Fruit fly (Drosophila melanogaster) whole organism, prepupa: ENCODE measurements around the gene Ets21C.

Source experiments
- Blimp-1 ChIP-seq: fragments of 200-800 bp; sonication (Bioruptor generic); optimal IDR thresholded peaks from 3 replicates; lab custom pipeline; 2017; ENCODE audit warnings: missing biosample characterization, missing genetic modification characterization, mild to moderate bottlenecking, moderate library complexity, missing genetic modification reagents
- CG10631 ChIP-seq: fragments of 200-800 bp; sonication (Bioruptor generic); optimal IDR thresholded peaks from 2 replicates; lab custom pipeline; 2016; ENCODE audit warnings: missing biosample characterization, missing genetic modification characterization
- CG10669 ChIP-seq: fragments of 200-800 bp; sonication (Bioruptor generic); optimal IDR thresholded peaks from 3 replicates; lab custom pipeline; 2018; ENCODE audit warnings: missing biosample characterization, mild to moderate bottlenecking, missing genetic modification characterization, moderate library complexity
- CG11762 ChIP-seq: fragments of 200-800 bp; sonication (Bioruptor generic); optimal IDR thresholded peaks from 3 replicates; lab custom pipeline; 2016; ENCODE audit warnings: missing biosample characterization, missing genetic modification characterization; ENCODE audit not compliant: insufficient read depth
- CG11902 ChIP-seq: fragments of 200-800 bp; sonication (Bioruptor generic); optimal IDR thresholded peaks from 3 replicates; lab custom pipeline; 2016; ENCODE audit warnings: missing biosample characterization, missing genetic modification characterization
- CG15336 ChIP-seq: fragments of 200-800 bp; sonication (Bioruptor generic); IDR thresholded peaks from 2 replicates; pipeline ENCODE4 v1.3.6; 2022; ENCODE audit warnings: missing biosample characterization, missing genetic modification characterization
- CG1621 ChIP-seq: fragments of 200-800 bp; sonication (Bioruptor generic); optimal IDR thresholded peaks from 3 replicates; lab custom pipeline; 2018; ENCODE audit warnings: missing biosample characterization, mild to moderate bottlenecking, missing genetic modification characterization
- CG16779 ChIP-seq: fragments of 200-800 bp; sonication (Bioruptor generic); optimal IDR thresholded peaks from 3 replicates; lab custom pipeline; 2017; ENCODE audit warnings: missing biosample characterization, mild to moderate bottlenecking, missing genetic modification characterization
- CG3032 ChIP-seq: fragments of 200-800 bp; optimal IDR thresholded peaks from 2 replicates; lab custom pipeline; 2019; ENCODE audit warnings: missing biosample characterization, mild to moderate bottlenecking, missing genetic modification characterization, moderate library complexity
- CG31627 ChIP-seq: fragments of 200-800 bp; sonication (Bioruptor generic); optimal IDR thresholded peaks from 3 replicates; lab custom pipeline; 2016; ENCODE audit warnings: missing biosample characterization, missing genetic modification characterization
- CG6163 ChIP-seq: fragments of 200-800 bp; sonication (Bioruptor generic); IDR thresholded peaks from 3 replicates; pipeline ENCODE4 v1.3.6; 2022; ENCODE audit warnings: missing biosample characterization, missing genetic modification characterization
- CG6276 ChIP-seq: fragments of 200-800 bp; sonication (Bioruptor generic); optimal IDR thresholded peaks from 2 replicates; lab custom pipeline; 2017; ENCODE audit warnings: missing biosample characterization, mild to moderate bottlenecking, missing genetic modification characterization
- CG6808 ChIP-seq: fragments of 200-800 bp; sonication (Bioruptor generic); optimal IDR thresholded peaks from 3 replicates; lab custom pipeline; 2017; ENCODE audit warnings: missing biosample characterization, missing genetic modification characterization, mild to moderate bottlenecking, moderate library complexity, missing genetic modification reagents
- CG6854 ChIP-seq: fragments of 200-800 bp; sonication (Bioruptor generic); optimal IDR thresholded peaks from 2 replicates; lab custom pipeline; 2017; ENCODE audit warnings: missing biosample characterization, mild to moderate bottlenecking, missing genetic modification characterization
- CG8119 ChIP-seq: fragments of 200-800 bp; sonication (Bioruptor generic); IDR thresholded peaks from 3 replicates; pipeline ENCODE4 v1.3.6; 2022; ENCODE audit warnings: missing biosample characterization, missing genetic modification characterization
- CG8319 ChIP-seq: fragments of 200-800 bp; sonication (Bioruptor generic); optimal IDR thresholded peaks from 3 replicates; lab custom pipeline; 2016; ENCODE audit warnings: missing biosample characterization, missing genetic modification characterization
- Eip75B ChIP-seq: fragments of 200-800 bp; sonication (Bioruptor generic); optimal IDR thresholded peaks from 3 replicates; lab custom pipeline; 2016; ENCODE audit warnings: missing biosample characterization, missing genetic modification characterization
- Eip78C ChIP-seq: fragments of 200-800 bp; sonication (Bioruptor generic); peaks from one replicate; lab custom pipeline; 2016; ENCODE audit warnings: missing biosample characterization, missing genetic modification characterization
- Eip93F ChIP-seq: fragments of 200-800 bp; sonication (Bioruptor generic); optimal IDR thresholded peaks from 2 replicates; lab custom pipeline; 2016; ENCODE audit warnings: missing biosample characterization, mild to moderate bottlenecking, missing genetic modification characterization
- Hr38 ChIP-seq: sonication (Bioruptor generic); optimal IDR thresholded peaks from 2 replicates; lab custom pipeline; 2016; ENCODE audit warnings: missing biosample characterization, missing genetic modification characterization
- Met ChIP-seq: fragments of 200-800 bp; sonication (Bioruptor generic); optimal IDR thresholded peaks from 3 replicates; lab custom pipeline; 2016; ENCODE audit warnings: missing biosample characterization, missing genetic modification characterization
- OdsH ChIP-seq: fragments of 200-800 bp; sonication (Bioruptor generic); optimal IDR thresholded peaks from 3 replicates; lab custom pipeline; 2016; ENCODE audit warnings: missing biosample characterization, missing genetic modification characterization
- Smox ChIP-seq: fragments of 200-800 bp; sonication (Bioruptor generic); optimal IDR thresholded peaks from 3 replicates; lab custom pipeline; 2016; ENCODE audit warnings: missing biosample characterization, missing genetic modification characterization
- Sox14 ChIP-seq: fragments of 200-800 bp; sonication (Bioruptor generic); optimal IDR thresholded peaks from 3 replicates; lab custom pipeline; 2016; ENCODE audit warnings: missing biosample characterization, missing genetic modification characterization
- Sox15 ChIP-seq: fragments of 200-800 bp; sonication (Bioruptor generic); optimal IDR thresholded peaks from 3 replicates; lab custom pipeline; 2016; ENCODE audit warnings: missing biosample characterization, missing genetic modification characterization
- achi ChIP-seq: fragments of 200-800 bp; sonication (Bioruptor generic); optimal IDR thresholded peaks from 3 replicates; lab custom pipeline; 2016; ENCODE audit warnings: missing biosample characterization, missing genetic modification characterization
- acj6 ChIP-seq: fragments of 200-800 bp; sonication (Bioruptor generic); optimal IDR thresholded peaks from 3 replicates; lab custom pipeline; 2016; ENCODE audit warnings: missing biosample characterization, missing genetic modification characterization
- cyc ChIP-seq: fragments of 200-800 bp; sonication (Bioruptor generic); optimal IDR thresholded peaks from 3 replicates; lab custom pipeline; 2016; ENCODE audit warnings: missing biosample characterization, missing genetic modification characterization
- dsx ChIP-seq: fragments of 200-800 bp; optimal IDR thresholded peaks from 3 replicates; lab custom pipeline; 2019; ENCODE audit warnings: missing biosample characterization, mild to moderate bottlenecking, missing genetic modification characterization, moderate library complexity; ENCODE audit not compliant: poor library complexity, severe bottlenecking
- eg ChIP-seq: fragments of 200-800 bp; sonication (Bioruptor generic); IDR thresholded peaks from 3 replicates; pipeline ENCODE4 v1.3.6; 2022; ENCODE audit warnings: missing biosample characterization, missing genetic modification characterization
- esn ChIP-seq: fragments of 200-800 bp; sonication (Bioruptor generic); optimal IDR thresholded peaks from 2 replicates; lab custom pipeline; 2016; ENCODE audit warnings: missing biosample characterization, mild to moderate bottlenecking, missing genetic modification characterization, moderate library complexity
- fd59A ChIP-seq: fragments of 200-800 bp; sonication (Bioruptor generic); optimal IDR thresholded peaks from 2 replicates; lab custom pipeline; 2017; ENCODE audit warnings: missing biosample characterization, mild to moderate bottlenecking, missing genetic modification characterization, missing genetic modification reagents
- fd85E ChIP-seq: fragments of 200-800 bp; sonication (Bioruptor generic); optimal IDR thresholded peaks from 3 replicates; lab custom pipeline; 2016; ENCODE audit warnings: missing biosample characterization, missing genetic modification characterization
- fkh ChIP-seq: fragments of 200-800 bp; sonication (Bioruptor generic); optimal IDR thresholded peaks from 3 replicates; lab custom pipeline; 2017; ENCODE audit warnings: missing biosample characterization, mild to moderate bottlenecking, missing genetic modification characterization, moderate library complexity
- lz ChIP-seq: fragments of 200-800 bp; sonication (Bioruptor generic); optimal IDR thresholded peaks from 3 replicates; lab custom pipeline; 2016; ENCODE audit warnings: missing biosample characterization, missing genetic modification characterization
- net ChIP-seq: fragments of 200-800 bp; sonication (Bioruptor generic); optimal IDR thresholded peaks from 3 replicates; lab custom pipeline; 2016; ENCODE audit warnings: missing biosample characterization, missing genetic modification characterization
- pdm3 ChIP-seq: fragments of 200-800 bp; sonication (Bioruptor generic); optimal IDR thresholded peaks from 3 replicates; lab custom pipeline; 2016; ENCODE audit warnings: missing biosample characterization, missing genetic modification characterization
- ss ChIP-seq, 2 experiments: fragments of 200-800 bp; sonication (Bioruptor generic); optimal IDR thresholded peaks; 2 replicates in 1 of 2; 3 replicates in 1 of 2; lab custom pipeline; 2017 to 2018; ENCODE audit warnings: mild to moderate bottlenecking in 2 of 2, missing biosample characterization in 2 of 2, missing genetic modification characterization in 2 of 2, moderate library complexity in 1 of 2
- svp ChIP-seq: fragments of 200-800 bp; sonication (Bioruptor generic); peaks from one replicate; lab custom pipeline; 2016; ENCODE audit warnings: missing biosample characterization, missing genetic modification characterization
- topi ChIP-seq: fragments of 200-800 bp; sonication (Bioruptor generic); optimal IDR thresholded peaks from 3 replicates; lab custom pipeline; 2016; ENCODE audit warnings: missing biosample characterization, missing genetic modification characterization
- vri ChIP-seq: fragments of 200-800 bp; sonication (Bioruptor generic); optimal IDR thresholded peaks from 3 replicates; lab custom pipeline; 2016; ENCODE audit warnings: missing biosample characterization, mild to moderate bottlenecking, missing genetic modification characterization

Ets21C gene

DNA sequence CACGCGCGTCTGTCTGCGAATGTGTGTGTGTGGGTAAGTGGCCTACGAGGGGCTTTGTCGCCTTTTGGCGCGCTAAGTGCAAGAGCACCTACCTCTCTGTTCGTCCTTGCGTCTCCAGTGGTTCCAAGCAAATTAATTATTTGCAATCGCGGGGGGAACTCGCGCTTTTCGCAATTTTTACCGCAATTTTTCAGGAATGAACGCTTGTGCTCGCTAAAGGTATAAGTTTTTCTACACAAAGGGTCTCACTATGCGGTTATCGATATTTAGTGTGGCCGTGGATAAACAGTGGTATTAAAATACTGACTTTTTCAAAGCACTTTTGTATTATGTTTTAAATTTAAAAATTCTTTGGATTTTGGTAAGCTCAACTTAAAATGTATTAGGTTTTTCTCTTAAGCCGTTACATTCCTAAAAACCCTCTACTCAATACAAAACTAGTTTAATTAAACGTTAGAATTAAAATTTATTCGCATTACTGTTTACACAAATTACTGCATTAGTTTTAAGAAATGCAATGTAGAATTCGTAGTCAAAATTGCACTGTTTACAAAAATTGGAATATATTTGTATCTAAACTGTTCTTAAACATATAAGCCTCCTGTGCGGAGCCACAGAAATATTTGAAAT, 10.3 kb downstream of the Ets21C start, which contains the start of gene lwr:
Gene lwr (minus strand): TSS at position 243 of the 630 bp plus-strand sequence.
- TF ChIP-seq fd85E (GFP tag; lab: Kevin White, UChicago), result no peak
- TF ChIP-seq Eip78C (GFP tag; lab: Kevin White, UChicago), result peak; percentile 63
- TF ChIP-seq CG3032 (tag; lab: Kevin White, UChicago), result peak; percentile 1
- peak; percentile 34 for TF ChIP-seq Sox14 (GFP tag; lab: Kevin White, UChicago)
- TF ChIP-seq, all 60 proteins: peak for 3

DNA sequence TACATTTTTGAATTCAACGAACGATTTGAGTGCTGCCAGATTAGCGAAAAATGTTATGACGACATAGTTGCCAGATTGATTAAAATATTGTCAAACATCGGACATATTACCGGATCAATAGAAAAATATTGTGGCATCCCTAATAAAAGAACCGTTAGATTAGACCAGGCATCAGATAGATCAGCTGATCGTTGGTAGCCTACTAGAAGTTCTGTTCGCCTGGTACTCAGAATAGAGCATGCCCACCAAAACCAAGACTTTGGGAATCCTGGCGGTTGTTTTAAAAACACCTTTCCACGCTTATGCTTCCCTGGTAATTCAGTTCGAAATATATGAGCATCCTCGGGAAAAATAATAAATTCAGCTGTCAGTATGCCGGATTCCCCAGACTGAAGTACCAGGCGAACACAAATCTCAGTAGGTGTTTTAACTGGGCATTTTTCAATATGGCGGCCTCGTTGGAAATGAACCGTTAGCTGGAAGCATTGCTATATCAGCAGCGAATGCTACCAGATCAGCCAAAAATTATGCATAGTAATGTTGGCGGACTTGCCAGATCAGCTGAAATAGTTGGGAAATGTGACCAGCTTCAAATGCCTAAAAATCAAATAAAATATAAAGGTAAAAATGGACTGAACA, 12.0 kb downstream of the Ets21C start:
- TF ChIP-seq CG1621 (tag; lab: Kevin White, UChicago), result peak; percentile 41
- peak; percentile 16 for TF ChIP-seq Smox (GFP tag; lab: Kevin White, UChicago)
- peak; percentile 74 for TF ChIP-seq Eip78C (GFP tag; lab: Kevin White, UChicago)
- TF ChIP-seq svp, result peak; percentile 33
- TF ChIP-seq ss (GFP tag; optimal IDR thresholded peaks at IDR 0.05; lab: Kevin White, UChicago), result peak in 1 of 2 experiments; percentile 6
- peak; percentile 19 for TF ChIP-seq Sox14 (GFP tag; lab: Kevin White, UChicago)
- no peak for TF ChIP-seq Met (GFP tag; lab: Kevin White, UChicago)
- TF ChIP-seq CG6808, result peak; percentile 9
- TF ChIP-seq CG31627, result peak; percentile 36
- TF ChIP-seq Eip75B (GFP tag; lab: Kevin White, UChicago), result no peak
- TF ChIP-seq CG15336 (GFP tag; lab: Robert Waterston, UW), result peak; percentile 9; the same call in 1 of the 2 replicates

DNA sequence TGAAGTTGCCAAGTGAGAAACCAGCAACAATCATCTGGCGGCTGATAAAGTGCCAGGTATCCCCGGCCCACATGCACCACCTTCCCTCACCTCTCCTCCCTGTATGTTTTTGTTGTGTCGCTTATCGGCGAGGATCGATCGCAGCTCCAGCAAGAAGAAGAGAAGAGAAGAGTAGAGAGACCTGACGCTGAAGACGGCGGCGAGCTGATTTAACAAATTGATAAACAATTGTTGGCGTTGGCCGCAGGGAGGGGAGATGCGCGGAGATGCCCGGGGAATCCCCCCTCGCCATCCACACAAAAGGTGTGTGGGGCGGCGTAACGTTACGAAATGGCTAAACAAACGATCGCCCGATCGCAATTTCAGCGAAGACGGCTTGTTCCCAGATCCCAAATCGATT, 19.0 kb downstream of the Ets21C start:
- TF ChIP-seq Met (GFP tag; lab: Kevin White, UChicago) (no peak), CG11762 (GFP tag; lab: Kevin White, UChicago) (no peak), dsx (GFP tag; lab: Kevin White, UChicago) (peak; percentile 15), svp (peak; percentile 69), CG6854 (GFP tag; lab: Kevin White, UChicago) (peak; percentile 24), CG6276 (no peak), CG10669 (peak; percentile 13), achi (no peak)

DNA sequence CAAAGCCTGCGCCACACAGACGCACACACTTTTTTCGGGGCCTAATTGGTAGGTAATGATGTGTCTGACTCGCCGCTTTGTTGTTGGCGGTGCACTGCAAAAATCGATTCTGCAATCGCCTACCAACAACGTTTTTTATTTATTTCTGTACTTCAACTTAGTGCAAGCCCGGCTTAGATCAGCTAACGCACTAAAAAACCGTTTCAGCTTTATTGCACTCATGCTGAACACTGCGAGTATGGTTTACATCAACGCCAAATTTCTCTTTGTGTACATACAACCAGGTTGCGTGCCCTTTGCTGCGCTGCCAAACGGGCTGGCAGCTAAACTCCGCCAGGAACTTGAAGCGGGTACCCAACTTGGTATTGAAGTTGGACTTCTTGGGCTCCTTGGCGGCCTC, 22.5 kb downstream of the Ets21C start:
- TF ChIP-seq Eip93F (GFP tag; lab: Kevin White, UChicago), result peak; percentile 96
- TF ChIP-seq Blimp-1, result peak; percentile 71
- TF ChIP-seq Eip75B (GFP tag; lab: Kevin White, UChicago), result peak; percentile 90
- 0 out of 3 replicates have a peak, but pooled peaks have one; percentile 44 for TF ChIP-seq CG8119 (GFP tag; lab: Robert Waterston, UW)
- TF ChIP-seq CG10669, result peak; percentile 51
- TF ChIP-seq pdm3 (GFP tag; lab: Kevin White, UChicago), result peak; percentile 89
- TF ChIP-seq net (GFP tag; lab: Kevin White, UChicago), result peak; percentile 82
- TF ChIP-seq fd59A (GFP tag; lab: Kevin White, UChicago), result peak; percentile 74
- TF ChIP-seq CG31627, result peak; percentile 96
- peak; percentile 98 for TF ChIP-seq svp
- TF ChIP-seq Hr38 (GFP tag; lab: Kevin White, UChicago), result no peak
- TF ChIP-seq OdsH, result peak; percentile 89
- TF ChIP-seq CG6163 (GFP tag; lab: Robert Waterston, UW), result peak; percentile 86
- peak; percentile 41 for TF ChIP-seq fd85E (GFP tag; lab: Kevin White, UChicago)
- TF ChIP-seq eg, result no peak
- TF ChIP-seq dsx (GFP tag; lab: Kevin White, UChicago), result peak; percentile 61
- peak; percentile 37 for TF ChIP-seq CG8319
- TF ChIP-seq CG6808, result peak; percentile 38
- TF ChIP-seq CG11902 (GFP tag; lab: Kevin White, UChicago), result peak; percentile 81
- peak; percentile 93 for TF ChIP-seq lz (GFP tag; lab: Kevin White, UChicago)
- peak; percentile 96 for TF ChIP-seq Met (GFP tag; lab: Kevin White, UChicago)
- peak; percentile 71 for TF ChIP-seq Sox15 (GFP tag; lab: Kevin White, UChicago)
- TF ChIP-seq CG6854 (GFP tag; lab: Kevin White, UChicago), result peak; percentile 91
- peak; percentile 93 for TF ChIP-seq topi (GFP tag; lab: Kevin White, UChicago)
- peak; percentile 94 for TF ChIP-seq cyc (GFP tag; lab: Kevin White, UChicago)
- TF ChIP-seq CG16779 (tag; lab: Kevin White, UChicago), result peak; percentile 66
- TF ChIP-seq vri (GFP tag; lab: Kevin White, UChicago), result peak; percentile 96
- peak; percentile 91 for TF ChIP-seq Sox14 (GFP tag; lab: Kevin White, UChicago)
- TF ChIP-seq ss (GFP tag; optimal IDR thresholded peaks at IDR 0.05; lab: Kevin White, UChicago), result peak; percentile 60 to 73
- TF ChIP-seq CG1621 (tag; lab: Kevin White, UChicago), result peak; percentile 67
- TF ChIP-seq CG10631 (GFP tag; lab: Kevin White, UChicago), result peak; percentile 80
- peak; percentile 97 for TF ChIP-seq esn (GFP tag; lab: Kevin White, UChicago)
- no peak for TF ChIP-seq fkh (GFP tag; lab: Kevin White, UChicago)
- peak; percentile 81 for TF ChIP-seq acj6 (GFP tag; lab: Kevin White, UChicago)
